Worm (Caenorhabditis elegans): ENCODE data around the gene gmeb-3.

gmeb-3 gene

ce11 chrIII:3745138-3745537, 23.2 kb upstream of the gmeb-3 start, which contains the start of gene lin-48:
TSS of gene lin-48 (plus strand) at chrIII:3745438.
- TF ChIP-seq ztf-4 (tag; optimal IDR thresholded peaks at IDR 0.05), result no peak
- no peak for TF ChIP-seq daf-12 (tag; optimal IDR thresholded peaks at IDR 0.05)
- TF ChIP-seq fkh-2 (tag; optimal IDR thresholded peaks at IDR 0.05), result no peak
- no peak for TF ChIP-seq ceh-9 (tag; optimal IDR thresholded peaks at IDR 0.05)
- no peak for TF ChIP-seq nhr-28 (tag; optimal IDR thresholded peaks at IDR 0.05)
- no peak for TF ChIP-seq jun-1 (tag; optimal IDR thresholded peaks at IDR 0.05)
- no peak for TF ChIP-seq lin-15B (tag; optimal IDR thresholded peaks at IDR 0.05)
- TF ChIP-seq ama-1 (optimal IDR thresholded peaks at IDR 0.05), result no peak
- TF ChIP-seq fkh-10 (GFP tag; optimal IDR thresholded peaks at IDR 0.05), result no peak
- no peak for TF ChIP-seq fos-1 (tag; optimal IDR thresholded peaks at IDR 0.05)
- TF ChIP-seq nhr-76 (tag; optimal IDR thresholded peaks at IDR 0.05), result no peak
- no peak for TF ChIP-seq ceh-82 (tag; optimal IDR thresholded peaks at IDR 0.05)
- TF ChIP-seq pqm-1 (tag; optimal IDR thresholded peaks at IDR 0.05), result no peak
- no peak for TF ChIP-seq egl-27 (tag; optimal IDR thresholded peaks at IDR 0.05)
- TF ChIP-seq ztf-11 (tag; optimal IDR thresholded peaks at IDR 0.05), result no peak

ce11 chrIII:3759312-3759711, 9.0 kb upstream of the gmeb-3 start, which contains the start of gene arcp-1:
TSS of gene arcp-1 (minus strand) at chrIII:3759412.
- no peak for TF ChIP-seq fkh-2 (tag; optimal IDR thresholded peaks at IDR 0.05)
- TF ChIP-seq ceh-82 (tag; optimal IDR thresholded peaks at IDR 0.05), result no peak
- no peak for TF ChIP-seq skn-1 (tag; optimal IDR thresholded peaks at IDR 0.05)
- TF ChIP-seq nhr-23 (tag; optimal IDR thresholded peaks at IDR 0.05), result no peak
- TF ChIP-seq ceh-28 (tag; optimal IDR thresholded peaks at IDR 0.05), result no peak
- TF ChIP-seq hmg-11 (tag; optimal IDR thresholded peaks at IDR 0.05), result no peak
- TF ChIP-seq nfya-1 (tag; optimal IDR thresholded peaks at IDR 0.05; ENCODE audit: insufficient read depth), result no peak
- TF ChIP-seq pqm-1 (tag; optimal IDR thresholded peaks at IDR 0.05), result no peak
- TF ChIP-seq fos-1 (tag; optimal IDR thresholded peaks at IDR 0.05), result no peak

ce11 chrIII:3764043-3764442, 4.3 kb upstream of the gmeb-3 start:
- TF ChIP-seq jun-1 (tag; optimal IDR thresholded peaks at IDR 0.05) (no peak), pqm-1 (tag; optimal IDR thresholded peaks at IDR 0.05) (peak; percentile 66), elt-2 (tag; optimal IDR thresholded peaks at IDR 0.05) (peak; percentile 66)

DNA sequence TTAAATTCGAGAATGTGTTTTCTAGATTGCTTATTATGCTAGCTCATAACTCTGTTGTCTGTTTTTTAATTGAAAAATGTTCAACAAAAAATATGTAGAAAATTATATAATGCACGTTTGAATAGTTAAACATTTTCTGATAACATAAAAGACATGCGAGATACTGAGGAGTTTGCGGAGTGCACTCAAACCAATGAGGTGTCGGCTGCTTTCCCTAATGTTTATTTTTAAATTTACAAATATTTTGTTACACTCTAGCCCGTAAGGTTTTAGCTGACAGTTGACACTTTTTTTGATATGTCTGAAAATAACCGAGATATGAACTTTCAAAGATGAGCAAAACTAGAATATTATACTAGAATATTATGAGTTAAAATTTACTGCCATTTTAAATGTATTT, 3.7 kb upstream of the gmeb-3 start:
- no peak for TF ChIP-seq elt-2 (tag; optimal IDR thresholded peaks at IDR 0.05)
- no peak for TF ChIP-seq ZK546.5 (tag; optimal IDR thresholded peaks at IDR 0.05)
- peak; percentile 34 for TF ChIP-seq snpc-4 (tag; optimal IDR thresholded peaks at IDR 0.05)

- no peak for TF ChIP-seq skn-1 (tag; optimal IDR thresholded peaks at IDR 0.05)
These were observed 2.8 kb upstream of the gmeb-3 start, which contains the start of gene C44F1.1 for ce11 chrIII:3765460-3765859. TSS of gene C44F1.1 (minus strand) at chrIII:3765560.

- TF ChIP-seq sea-2 (GFP tag; optimal IDR thresholded peaks at IDR 0.05), result no peak
- TF ChIP-seq daf-12 (tag; optimal IDR thresholded peaks at IDR 0.05), result no peak
- TF ChIP-seq elt-2 (tag; optimal IDR thresholded peaks at IDR 0.05), result no peak
- peak; percentile 49 for TF ChIP-seq lin-15B (tag; optimal IDR thresholded peaks at IDR 0.05)
- TF ChIP-seq nhr-25 (tag; optimal IDR thresholded peaks at IDR 0.05), result peak; percentile 65
- peak; percentile 55 for TF ChIP-seq hmg-11 (tag; optimal IDR thresholded peaks at IDR 0.05)
- TF ChIP-seq R02D3.7 (tag; optimal IDR thresholded peaks at IDR 0.05), result no peak
- no peak for TF ChIP-seq elt-3 (tag; optimal IDR thresholded peaks at IDR 0.05)
- no peak for TF ChIP-seq ztf-4 (tag; optimal IDR thresholded peaks at IDR 0.05)
- no peak for TF ChIP-seq nhr-76 (tag; optimal IDR thresholded peaks at IDR 0.05)
- TF ChIP-seq lin-39 (tag; optimal IDR thresholded peaks at IDR 0.05), result peak; percentile 15
- no peak for TF ChIP-seq zag-1 (tag; optimal IDR thresholded peaks at IDR 0.05)
- TF ChIP-seq fkh-2 (tag; optimal IDR thresholded peaks at IDR 0.05), result no peak
- no peak for TF ChIP-seq nhr-67 (tag; optimal IDR thresholded peaks at IDR 0.05)
- no peak for TF ChIP-seq nhr-28 (tag; optimal IDR thresholded peaks at IDR 0.05)
- TF ChIP-seq elt-1 (tag; optimal IDR thresholded peaks at IDR 0.05), result peak; percentile 9
- TF ChIP-seq snpc-4 (tag; optimal IDR thresholded peaks at IDR 0.05), result peak; percentile 44
- TF ChIP-seq nhr-11 (tag; optimal IDR thresholded peaks at IDR 0.05), result no peak
- TF ChIP-seq ceh-28 (tag; optimal IDR thresholded peaks at IDR 0.05), result peak; percentile 25
- no peak for TF ChIP-seq tbx-2 (tag; optimal IDR thresholded peaks at IDR 0.05)
- TF ChIP-seq nhr-12 (tag; optimal IDR thresholded peaks at IDR 0.05), result no peak
- no peak for TF ChIP-seq skn-1 (tag; optimal IDR thresholded peaks at IDR 0.05)
- TF ChIP-seq nfya-1 (tag; optimal IDR thresholded peaks at IDR 0.05; ENCODE audit: insufficient read depth), result peak; percentile 65
- no peak for TF ChIP-seq pqm-1 (tag; optimal IDR thresholded peaks at IDR 0.05)
- TF ChIP-seq ceh-82 (tag; optimal IDR thresholded peaks at IDR 0.05), result no peak
- peak; percentile 46 for TF ChIP-seq jun-1 (tag; optimal IDR thresholded peaks at IDR 0.05)
- TF ChIP-seq mml-1 (tag; optimal IDR thresholded peaks at IDR 0.05), result no peak
- no peak for TF ChIP-seq aly-2 (tag; optimal IDR thresholded peaks at IDR 0.05)
- no peak for TF ChIP-seq ama-1 (optimal IDR thresholded peaks at IDR 0.05)
- TF ChIP-seq unc-62 (GFP tag; optimal IDR thresholded peaks at IDR 0.05), result no peak
- TF ChIP-seq pha-4 (tag; optimal IDR thresholded peaks at IDR 0.05), result peak; percentile 97
- no peak for TF ChIP-seq unc-39 (tag; optimal IDR thresholded peaks at IDR 0.05)
- TF ChIP-seq ztf-11 (tag; optimal IDR thresholded peaks at IDR 0.05), result no peak
- no peak for TF ChIP-seq mdl-1 (tag; optimal IDR thresholded peaks at IDR 0.05)
- no peak for TF ChIP-seq lsy-12 (tag; optimal IDR thresholded peaks at IDR 0.05)
These were observed 4.9 kb downstream of the gmeb-3 start, which contains the start of gene lec-4 for ce11 chrIII:3773173-3773572. TSS of gene lec-4 (minus strand) at chrIII:3773326.

Data from whole organism, L3 larva.